Fruit fly (Drosophila melanogaster) whole organism, prepupa: ENCODE data around the gene Send1.

Source experiments
- CG10631 ChIP-seq: fragments of 200-800 bp; sonication (Bioruptor generic); optimal IDR thresholded peaks from 2 replicates; lab custom pipeline; 2016; ENCODE audit warnings: missing biosample characterization, missing genetic modification characterization
- CG11762 ChIP-seq: fragments of 200-800 bp; sonication (Bioruptor generic); optimal IDR thresholded peaks from 3 replicates; lab custom pipeline; 2016; ENCODE audit warnings: missing biosample characterization, missing genetic modification characterization; ENCODE audit not compliant: insufficient read depth
- CG3032 ChIP-seq: fragments of 200-800 bp; optimal IDR thresholded peaks from 2 replicates; lab custom pipeline; 2019; ENCODE audit warnings: missing biosample characterization, mild to moderate bottlenecking, missing genetic modification characterization, moderate library complexity
- CG31627 ChIP-seq: fragments of 200-800 bp; sonication (Bioruptor generic); optimal IDR thresholded peaks from 3 replicates; lab custom pipeline; 2016; ENCODE audit warnings: missing biosample characterization, missing genetic modification characterization
- CG34406 ChIP-seq: fragments of 200-800 bp; sonication (Bioruptor generic); optimal IDR thresholded peaks from 3 replicates; lab custom pipeline; 2016; ENCODE audit warnings: missing biosample characterization, missing genetic modification characterization
- CG4318 ChIP-seq: fragments of 200-800 bp; sonication (Bioruptor generic); optimal IDR thresholded peaks from 3 replicates; lab custom pipeline; 2017; ENCODE audit warnings: missing biosample characterization, mild to moderate bottlenecking, missing genetic modification characterization
- Lpt ChIP-seq: fragments of 200-800 bp; sonication (Bioruptor generic); optimal IDR thresholded peaks from 3 replicates; lab custom pipeline; 2016; ENCODE audit warnings: missing biosample characterization, missing genetic modification characterization
- OdsH ChIP-seq: fragments of 200-800 bp; sonication (Bioruptor generic); optimal IDR thresholded peaks from 3 replicates; lab custom pipeline; 2016; ENCODE audit warnings: missing biosample characterization, missing genetic modification characterization
- esn ChIP-seq: fragments of 200-800 bp; sonication (Bioruptor generic); optimal IDR thresholded peaks from 2 replicates; lab custom pipeline; 2016; ENCODE audit warnings: missing biosample characterization, mild to moderate bottlenecking, missing genetic modification characterization, moderate library complexity
- lz ChIP-seq: fragments of 200-800 bp; sonication (Bioruptor generic); optimal IDR thresholded peaks from 3 replicates; lab custom pipeline; 2016; ENCODE audit warnings: missing biosample characterization, missing genetic modification characterization
- topi ChIP-seq: fragments of 200-800 bp; sonication (Bioruptor generic); optimal IDR thresholded peaks from 3 replicates; lab custom pipeline; 2016; ENCODE audit warnings: missing biosample characterization, missing genetic modification characterization

DNA sequence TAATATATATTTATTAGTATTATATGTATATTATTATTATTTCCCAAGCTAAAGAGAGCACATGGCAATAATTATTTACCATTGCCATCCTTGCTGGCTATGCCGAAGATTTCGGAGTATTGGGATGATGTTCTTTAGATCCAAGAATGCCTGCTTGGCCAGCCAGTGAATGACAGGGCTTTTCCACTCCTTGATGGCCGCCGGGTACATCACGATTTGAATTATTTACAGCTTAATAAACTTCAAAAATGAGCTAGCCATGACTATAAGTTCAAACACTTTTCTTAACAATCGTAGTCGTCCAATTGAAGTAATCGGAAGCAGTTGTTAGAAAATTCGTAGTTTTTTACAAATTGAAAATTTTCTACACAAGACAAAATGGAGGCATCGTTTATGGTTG, 45.0 kb upstream of the Send1 start, which contains the start of gene CG31949:
- TF ChIP-seq Lpt = no peak
- no peak for TF ChIP-seq CG3032 (tag; lab: Kevin White, UChicago)
- TF ChIP-seq lz = no peak
- no peak for TF ChIP-seq topi
- TF ChIP-seq CG4318 (GFP tag; lab: Kevin White, UChicago) = no peak
- TF ChIP-seq CG34406 (GFP tag; lab: Kevin White, UChicago) = no peak
- no peak for TF ChIP-seq CG11762 (GFP tag; lab: Kevin White, UChicago)
- TF ChIP-seq CG31627 (GFP tag; lab: Kevin White, UChicago) = no peak
- TF ChIP-seq CG10631 = no peak
- no peak for TF ChIP-seq OdsH (GFP tag; lab: Kevin White, UChicago)
- no peak for TF ChIP-seq esn
